Fruit fly (Drosophila melanogaster) whole organism, prepupa: ENCODE measurements around the gene Hipk.

ENCODE experiments used
- Blimp-1 ChIP-seq: fragments of 200-800 bp; sonication (Bioruptor generic); optimal IDR thresholded peaks from 3 replicates; lab custom pipeline; 2017; ENCODE audit warnings: missing biosample characterization, missing genetic modification characterization, mild to moderate bottlenecking, moderate library complexity, missing genetic modification reagents
- CG10631 ChIP-seq: fragments of 200-800 bp; sonication (Bioruptor generic); optimal IDR thresholded peaks from 2 replicates; lab custom pipeline; 2016; ENCODE audit warnings: missing biosample characterization, missing genetic modification characterization
- CG11294 ChIP-seq: fragments of 200-800 bp; sonication (Bioruptor generic); IDR thresholded peaks from 2 replicates; pipeline ENCODE4 v1.3.6; 2022; ENCODE audit warnings: missing biosample characterization, missing genetic modification characterization
- CG11762 ChIP-seq: fragments of 200-800 bp; sonication (Bioruptor generic); optimal IDR thresholded peaks from 3 replicates; lab custom pipeline; 2016; ENCODE audit warnings: missing biosample characterization, missing genetic modification characterization; ENCODE audit not compliant: insufficient read depth
- CG11902 ChIP-seq: fragments of 200-800 bp; sonication (Bioruptor generic); optimal IDR thresholded peaks from 3 replicates; lab custom pipeline; 2016; ENCODE audit warnings: missing biosample characterization, missing genetic modification characterization
- CG15336 ChIP-seq: fragments of 200-800 bp; sonication (Bioruptor generic); IDR thresholded peaks from 2 replicates; pipeline ENCODE4 v1.3.6; 2022; ENCODE audit warnings: missing biosample characterization, missing genetic modification characterization
- CG1621 ChIP-seq: fragments of 200-800 bp; sonication (Bioruptor generic); optimal IDR thresholded peaks from 3 replicates; lab custom pipeline; 2018; ENCODE audit warnings: missing biosample characterization, mild to moderate bottlenecking, missing genetic modification characterization
- CG16779 ChIP-seq: fragments of 200-800 bp; sonication (Bioruptor generic); optimal IDR thresholded peaks from 3 replicates; lab custom pipeline; 2017; ENCODE audit warnings: missing biosample characterization, mild to moderate bottlenecking, missing genetic modification characterization
- CG31627 ChIP-seq: fragments of 200-800 bp; sonication (Bioruptor generic); optimal IDR thresholded peaks from 3 replicates; lab custom pipeline; 2016; ENCODE audit warnings: missing biosample characterization, missing genetic modification characterization
- CG32006 ChIP-seq: fragments of 200-800 bp; sonication (Bioruptor generic); optimal IDR thresholded peaks from 3 replicates; lab custom pipeline; 2017; ENCODE audit warnings: missing biosample characterization, mild to moderate bottlenecking, missing genetic modification characterization
- CG3919 ChIP-seq: fragments of 200-800 bp; sonication (Bioruptor generic); optimal IDR thresholded peaks from 3 replicates; lab custom pipeline; 2016; ENCODE audit warnings: missing biosample characterization, missing genetic modification characterization
- CG4318 ChIP-seq: fragments of 200-800 bp; sonication (Bioruptor generic); optimal IDR thresholded peaks from 3 replicates; lab custom pipeline; 2017; ENCODE audit warnings: missing biosample characterization, mild to moderate bottlenecking, missing genetic modification characterization
- CG6163 ChIP-seq: fragments of 200-800 bp; sonication (Bioruptor generic); IDR thresholded peaks from 3 replicates; pipeline ENCODE4 v1.3.6; 2022; ENCODE audit warnings: missing biosample characterization, missing genetic modification characterization
- CG6276 ChIP-seq: fragments of 200-800 bp; sonication (Bioruptor generic); optimal IDR thresholded peaks from 2 replicates; lab custom pipeline; 2017; ENCODE audit warnings: missing biosample characterization, mild to moderate bottlenecking, missing genetic modification characterization
- CG6792 ChIP-seq: fragments of 200-800 bp; sonication (Bioruptor generic); optimal IDR thresholded peaks from 3 replicates; lab custom pipeline; 2016; ENCODE audit warnings: missing biosample characterization, missing genetic modification characterization
- CG7368 ChIP-seq: fragments of 200-800 bp; sonication (Bioruptor generic); optimal IDR thresholded peaks from 3 replicates; lab custom pipeline; 2016; ENCODE audit warnings: missing biosample characterization, missing genetic modification characterization
- CG8319 ChIP-seq: fragments of 200-800 bp; sonication (Bioruptor generic); optimal IDR thresholded peaks from 3 replicates; lab custom pipeline; 2016; ENCODE audit warnings: missing biosample characterization, missing genetic modification characterization
- CG8632 ChIP-seq: fragments of 200-800 bp; sonication (Bioruptor generic); optimal IDR thresholded peaks from 3 replicates; lab custom pipeline; 2016; ENCODE audit warnings: missing biosample characterization, missing genetic modification characterization
- CG9139 ChIP-seq: fragments of 200-800 bp; sonication (Bioruptor generic); optimal IDR thresholded peaks from 3 replicates; lab custom pipeline; 2017; ENCODE audit warnings: missing biosample characterization, mild to moderate bottlenecking, missing genetic modification characterization
- Eip75B ChIP-seq: fragments of 200-800 bp; sonication (Bioruptor generic); optimal IDR thresholded peaks from 3 replicates; lab custom pipeline; 2016; ENCODE audit warnings: missing biosample characterization, missing genetic modification characterization
- Eip78C ChIP-seq: fragments of 200-800 bp; sonication (Bioruptor generic); peaks from one replicate; lab custom pipeline; 2016; ENCODE audit warnings: missing biosample characterization, missing genetic modification characterization
- Eip93F ChIP-seq: fragments of 200-800 bp; sonication (Bioruptor generic); optimal IDR thresholded peaks from 2 replicates; lab custom pipeline; 2016; ENCODE audit warnings: missing biosample characterization, mild to moderate bottlenecking, missing genetic modification characterization
- Ets21C ChIP-seq: fragments of 200-800 bp; sonication (Bioruptor generic); optimal IDR thresholded peaks from 3 replicates; lab custom pipeline; 2016; ENCODE audit warnings: missing biosample characterization, missing genetic modification characterization
- Ets96B ChIP-seq: fragments of 200-800 bp; optimal IDR thresholded peaks from 2 replicates; lab custom pipeline; 2019; ENCODE audit warnings: missing biosample characterization, mild to moderate bottlenecking, missing genetic modification characterization, moderate library complexity
- Hr39 ChIP-seq: fragments of 200-800 bp; sonication (Bioruptor generic); optimal IDR thresholded peaks from 2 replicates; lab custom pipeline; 2016; ENCODE audit warnings: missing biosample characterization, missing genetic modification characterization
- Hr4 ChIP-seq: fragments of 200-800 bp; sonication (Bioruptor generic); optimal IDR thresholded peaks from 3 replicates; lab custom pipeline; 2016; ENCODE audit warnings: missing biosample characterization, missing genetic modification characterization
- Lpt ChIP-seq: fragments of 200-800 bp; sonication (Bioruptor generic); optimal IDR thresholded peaks from 3 replicates; lab custom pipeline; 2016; ENCODE audit warnings: missing biosample characterization, missing genetic modification characterization
- Met ChIP-seq: fragments of 200-800 bp; sonication (Bioruptor generic); optimal IDR thresholded peaks from 3 replicates; lab custom pipeline; 2016; ENCODE audit warnings: missing biosample characterization, missing genetic modification characterization
- Smox ChIP-seq: fragments of 200-800 bp; sonication (Bioruptor generic); optimal IDR thresholded peaks from 3 replicates; lab custom pipeline; 2016; ENCODE audit warnings: missing biosample characterization, missing genetic modification characterization
- Sox14 ChIP-seq: fragments of 200-800 bp; sonication (Bioruptor generic); optimal IDR thresholded peaks from 3 replicates; lab custom pipeline; 2016; ENCODE audit warnings: missing biosample characterization, missing genetic modification characterization
- Sox15 ChIP-seq: fragments of 200-800 bp; sonication (Bioruptor generic); optimal IDR thresholded peaks from 3 replicates; lab custom pipeline; 2016; ENCODE audit warnings: missing biosample characterization, missing genetic modification characterization
- cyc ChIP-seq: fragments of 200-800 bp; sonication (Bioruptor generic); optimal IDR thresholded peaks from 3 replicates; lab custom pipeline; 2016; ENCODE audit warnings: missing biosample characterization, missing genetic modification characterization
- dac ChIP-seq: fragments of 200-800 bp; sonication (Bioruptor generic); optimal IDR thresholded peaks from 2 replicates; lab custom pipeline; 2017; ENCODE audit warnings: missing biosample characterization, mild to moderate bottlenecking, missing genetic modification characterization
- dsx ChIP-seq: fragments of 200-800 bp; optimal IDR thresholded peaks from 3 replicates; lab custom pipeline; 2019; ENCODE audit warnings: missing biosample characterization, mild to moderate bottlenecking, missing genetic modification characterization, moderate library complexity; ENCODE audit not compliant: poor library complexity, severe bottlenecking
- eg ChIP-seq: fragments of 200-800 bp; sonication (Bioruptor generic); IDR thresholded peaks from 3 replicates; pipeline ENCODE4 v1.3.6; 2022; ENCODE audit warnings: missing biosample characterization, missing genetic modification characterization
- fd59A ChIP-seq: fragments of 200-800 bp; sonication (Bioruptor generic); optimal IDR thresholded peaks from 2 replicates; lab custom pipeline; 2017; ENCODE audit warnings: missing biosample characterization, mild to moderate bottlenecking, missing genetic modification characterization, missing genetic modification reagents
- fkh ChIP-seq: fragments of 200-800 bp; sonication (Bioruptor generic); optimal IDR thresholded peaks from 3 replicates; lab custom pipeline; 2017; ENCODE audit warnings: missing biosample characterization, mild to moderate bottlenecking, missing genetic modification characterization, moderate library complexity
- lz ChIP-seq: fragments of 200-800 bp; sonication (Bioruptor generic); optimal IDR thresholded peaks from 3 replicates; lab custom pipeline; 2016; ENCODE audit warnings: missing biosample characterization, missing genetic modification characterization
- net ChIP-seq: fragments of 200-800 bp; sonication (Bioruptor generic); optimal IDR thresholded peaks from 3 replicates; lab custom pipeline; 2016; ENCODE audit warnings: missing biosample characterization, missing genetic modification characterization
- pdm3 ChIP-seq: fragments of 200-800 bp; sonication (Bioruptor generic); optimal IDR thresholded peaks from 3 replicates; lab custom pipeline; 2016; ENCODE audit warnings: missing biosample characterization, missing genetic modification characterization
- salr ChIP-seq, 2 experiments: fragments of 200-800 bp; sonication (Bioruptor generic); optimal IDR thresholded peaks; 3 replicates each; lab custom pipeline; 2016 to 2018; ENCODE audit warnings: missing biosample characterization in 2 of 2, missing genetic modification characterization in 2 of 2, mild to moderate bottlenecking in 1 of 2
- spab ChIP-seq: fragments of 200-800 bp; sonication (Bioruptor generic); optimal IDR thresholded peaks from 2 replicates; lab custom pipeline; 2017; ENCODE audit warnings: missing biosample characterization, mild to moderate bottlenecking, missing genetic modification characterization, missing genetic modification reagents
- topi ChIP-seq: fragments of 200-800 bp; sonication (Bioruptor generic); optimal IDR thresholded peaks from 3 replicates; lab custom pipeline; 2016; ENCODE audit warnings: missing biosample characterization, missing genetic modification characterization

Hipk gene

DNA sequence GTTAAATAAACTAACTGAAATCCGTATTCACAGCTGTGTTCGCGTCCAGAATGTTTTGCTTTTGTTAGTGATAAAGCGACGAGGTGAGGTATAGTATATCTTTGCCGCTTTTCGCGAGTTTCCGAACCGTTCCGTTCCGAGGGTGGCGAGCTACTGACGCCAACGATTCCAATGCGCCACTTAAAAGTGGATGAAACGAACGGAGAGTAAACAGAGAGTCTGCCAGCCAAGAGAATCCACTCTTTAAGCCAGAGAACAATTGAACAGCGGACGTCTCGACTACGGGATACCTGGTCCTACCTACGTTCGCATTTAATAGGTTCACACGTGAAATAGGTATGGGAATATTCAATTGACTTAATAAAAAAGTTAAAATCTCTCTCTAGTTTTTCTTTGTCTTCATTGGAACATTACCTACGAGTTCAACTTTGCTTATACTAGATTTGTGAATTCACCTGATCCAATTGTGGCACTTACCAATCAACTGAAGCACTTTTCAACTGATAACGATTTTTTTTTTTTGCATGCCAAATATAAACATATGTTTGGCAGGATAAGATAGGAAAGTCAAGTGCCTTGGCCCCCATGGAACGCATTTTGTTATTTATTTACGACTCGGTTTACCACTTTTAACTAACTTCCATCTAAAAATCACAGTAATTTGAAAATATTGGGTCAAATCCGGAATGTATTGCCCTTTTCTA lies 61.1 kb downstream of the Hipk start, which contains the start of gene CG13893 (continued):
- TF ChIP-seq Hr39 (GFP tag; lab: Kevin White, UChicago), result no peak
- no peak for TF ChIP-seq CG7368 (GFP tag; lab: Kevin White, UChicago)
- peak; percentile 36 for TF ChIP-seq CG6276 (GFP tag; lab: Kevin White, UChicago)
- no peak for TF ChIP-seq CG6792 (GFP tag; lab: Kevin White, UChicago)
- TF ChIP-seq lz (GFP tag; lab: Kevin White, UChicago), result no peak
- no peak for TF ChIP-seq CG11294 (GFP tag; lab: Robert Waterston, UW)
- no peak for TF ChIP-seq Sox14 (GFP tag; lab: Kevin White, UChicago)
- peak; percentile 39; the same call in 2 of the 3 replicates for TF ChIP-seq eg (GFP tag; lab: Robert Waterston, UW)
- TF ChIP-seq CG8632 (GFP tag; lab: Kevin White, UChicago), result peak; percentile 1
- no peak; the same call in 1 of the 2 replicates for TF ChIP-seq CG15336 (GFP tag; lab: Robert Waterston, UW)
- TF ChIP-seq CG11902, result no peak
- no peak for TF ChIP-seq CG4318 (GFP tag; lab: Kevin White, UChicago)
- TF ChIP-seq Met (GFP tag; lab: Kevin White, UChicago), result no peak
- no peak for TF ChIP-seq Eip93F (GFP tag; lab: Kevin White, UChicago)
- no peak for TF ChIP-seq Smox (GFP tag; lab: Kevin White, UChicago)
- no peak for TF ChIP-seq Lpt
- TF ChIP-seq spab, result no peak
- TF ChIP-seq CG16779, result peak; percentile 34
- no peak for TF ChIP-seq topi
- TF ChIP-seq CG10631 (GFP tag; lab: Kevin White, UChicago), result no peak
- no peak for TF ChIP-seq pdm3 (GFP tag; lab: Kevin White, UChicago)
- peak; percentile 48 for TF ChIP-seq CG3919 (GFP tag; lab: Kevin White, UChicago)
- TF ChIP-seq CG31627 (GFP tag; lab: Kevin White, UChicago), result no peak
- no peak for TF ChIP-seq CG32006 (GFP tag; lab: Kevin White, UChicago)
- TF ChIP-seq Hr4 (GFP tag; lab: Kevin White, UChicago), result no peak
- TF ChIP-seq Blimp-1 (GFP tag; lab: Kevin White, UChicago), result no peak
- no peak for TF ChIP-seq salr (GFP tag; optimal IDR thresholded peaks at IDR 0.05; lab: Kevin White, UChicago)
- TF ChIP-seq fd59A (GFP tag; lab: Kevin White, UChicago), result no peak
- TF ChIP-seq fkh (GFP tag; lab: Kevin White, UChicago), result peak; percentile 96
- TF ChIP-seq Ets21C, result no peak
- TF ChIP-seq CG1621, result no peak

dm6 chr3L:604701-605100 lies 61.8 kb downstream of the Hipk start:
- TF ChIP-seq dsx (GFP tag; lab: Kevin White, UChicago) (peak; percentile 89), CG15336 (GFP tag; lab: Robert Waterston, UW) (no peak)

- TF ChIP-seq Eip78C (GFP tag; lab: Kevin White, UChicago) (peak; percentile 33), spab (no peak), Lpt (no peak), CG8319 (GFP tag; lab: Kevin White, UChicago) (no peak), Blimp-1 (GFP tag; lab: Kevin White, UChicago) (no peak), topi (no peak), CG1621 (peak; percentile 15), eg (GFP tag; lab: Robert Waterston, UW) (no peak), cyc (GFP tag; lab: Kevin White, UChicago) (no peak), pdm3 (GFP tag; lab: Kevin White, UChicago) (peak; percentile 5), CG6163 (no peak), Hr4 (GFP tag; lab: Kevin White, UChicago) (no peak), dsx (GFP tag; lab: Kevin White, UChicago) (peak; percentile 88), CG8632 (GFP tag; lab: Kevin White, UChicago) (no peak), fkh (GFP tag; lab: Kevin White, UChicago) (peak; percentile 74), CG16779 (peak; percentile 29), CG3919 (GFP tag; lab: Kevin White, UChicago) (no peak), net (no peak), CG11902 (no peak), Ets96B (tag; lab: Kevin White, UChicago) (no peak), dac (no peak), Eip75B (peak; percentile 12), Met (GFP tag; lab: Kevin White, UChicago) (peak; percentile 14), CG9139 (GFP tag; lab: Kevin White, UChicago) (no peak), CG11762 (GFP tag; lab: Kevin White, UChicago) (no peak), Sox15 (GFP tag; lab: Kevin White, UChicago) (no peak)
Observed at dm6 chr3L:606490-607327, 63.8 kb downstream of the Hipk start, which contains the start of gene Reg-2. TSS of gene Reg-2 (minus strand) at chr3L:606569.
